Worm (Caenorhabditis elegans) whole organism, L4/young adult: ENCODE data around the gene clec-3.

Experiments
- W03F9.2 ChIP-seq: fragments of 150-350 bp; optimal IDR thresholded peaks from 2 replicates; lab custom pipeline; 2014; ENCODE audit warnings: missing biosample characterization, missing genetic modification characterization
- dao-5 ChIP-seq: sonication (generic microtip); optimal IDR thresholded peaks from 2 replicates; lab custom pipeline; 2016; ENCODE audit warnings: missing genotype, missing genetic modification characterization, moderate library complexity, missing compliant biosample characterization
- him-1 ChIP-seq: sonication (generic microtip); optimal IDR thresholded peaks from 2 replicates; lab custom pipeline; 2016; ENCODE audit warnings: missing genotype, missing genetic modification reagents, missing genetic modification characterization, missing compliant biosample characterization

- no peak for TF ChIP-seq him-1
- no peak for TF ChIP-seq dao-5 (tag; lab: Kevin White, UChicago)
- TF ChIP-seq W03F9.2 (tag; lab: Kevin White, UChicago): no peak
Measured at ce11 chrII:3048378-3048777, 28.7 kb upstream of the clec-3 start, which contains the start of gene sri-28.
